Fruit fly (Drosophila melanogaster): ENCODE data around the gene SNF4Agamma.

Gene SNF4Agamma

dm6 chr3R:21158643-21159042 lies 18.1 kb downstream of the SNF4Agamma start:
- TF ChIP-seq CG15710 (tag; optimal IDR thresholded peaks at IDR 0.05) (no peak), rn (GFP tag; IDR thresholded peaks at IDR 0.05) (no peak), CG8159 (tag; optimal IDR thresholded peaks at IDR 0.05) (no peak), CG9948 (tag; optimal IDR thresholded peaks at IDR 0.05) (no peak), EcR (GFP tag; optimal IDR thresholded peaks at IDR 0.05) (no peak), CG12605 (GFP tag; IDR thresholded peaks at IDR 0.05) (no peak), Pif1A (GFP tag; optimal IDR thresholded peaks at IDR 0.05) (no peak), CG34367 (tag; optimal IDR thresholded peaks at IDR 0.05) (no peak), Pif1B (GFP tag; optimal IDR thresholded peaks at IDR 0.05) (no peak), fd96Ca (GFP tag; IDR thresholded peaks at IDR 0.05) (no peak), CG17806 (tag; optimal IDR thresholded peaks at IDR 0.05) (no peak), CG32121 (GFP tag; IDR thresholded peaks at IDR 0.05) (no peak), Snoo (tag; optimal IDR thresholded peaks at IDR 0.05) (no peak), D1 (tag; optimal IDR thresholded peaks at IDR 0.05) (no peak), CG8301 (tag; optimal IDR thresholded peaks at IDR 0.05) (no peak), gl (tag; optimal IDR thresholded peaks at IDR 0.05) (no peak)

dm6 chr3R:21161042-21161532 lies 20.5 kb downstream of the SNF4Agamma start, which contains the start of gene cDIP:
TSS of gene cDIP (minus strand) at chr3R:21161092.
- TF ChIP-seq CG8301 (tag; optimal IDR thresholded peaks at IDR 0.05) (no peak), gl (tag; optimal IDR thresholded peaks at IDR 0.05) (no peak), fd96Ca (GFP tag; IDR thresholded peaks at IDR 0.05) (no peak), Ets98B (GFP tag; IDR thresholded peaks at IDR 0.05) (no peak), CG17806 (tag; optimal IDR thresholded peaks at IDR 0.05) (no peak), rn (GFP tag; IDR thresholded peaks at IDR 0.05) (no peak), Snoo (tag; optimal IDR thresholded peaks at IDR 0.05) (no peak), CG9948 (tag; optimal IDR thresholded peaks at IDR 0.05) (no peak), CG15710 (tag; optimal IDR thresholded peaks at IDR 0.05) (no peak), CG8159 (tag; optimal IDR thresholded peaks at IDR 0.05) (no peak), CG12605 (GFP tag; IDR thresholded peaks at IDR 0.05) (no peak), Pif1A (GFP tag; optimal IDR thresholded peaks at IDR 0.05) (no peak), CG34367 (tag; optimal IDR thresholded peaks at IDR 0.05) (no peak), CG10348 (GFP tag; IDR thresholded peaks at IDR 0.05) (no peak)

dm6 chr3R:21161620-21162029 lies 21.1 kb downstream of the SNF4Agamma start:
- TF ChIP-seq CG8301 (tag; optimal IDR thresholded peaks at IDR 0.05) (no peak), Pif1A (GFP tag; optimal IDR thresholded peaks at IDR 0.05) (no peak), CG14655 (GFP tag; optimal IDR thresholded peaks at IDR 0.05) (no peak), Pif1B (GFP tag; optimal IDR thresholded peaks at IDR 0.05) (no peak)

DNA sequence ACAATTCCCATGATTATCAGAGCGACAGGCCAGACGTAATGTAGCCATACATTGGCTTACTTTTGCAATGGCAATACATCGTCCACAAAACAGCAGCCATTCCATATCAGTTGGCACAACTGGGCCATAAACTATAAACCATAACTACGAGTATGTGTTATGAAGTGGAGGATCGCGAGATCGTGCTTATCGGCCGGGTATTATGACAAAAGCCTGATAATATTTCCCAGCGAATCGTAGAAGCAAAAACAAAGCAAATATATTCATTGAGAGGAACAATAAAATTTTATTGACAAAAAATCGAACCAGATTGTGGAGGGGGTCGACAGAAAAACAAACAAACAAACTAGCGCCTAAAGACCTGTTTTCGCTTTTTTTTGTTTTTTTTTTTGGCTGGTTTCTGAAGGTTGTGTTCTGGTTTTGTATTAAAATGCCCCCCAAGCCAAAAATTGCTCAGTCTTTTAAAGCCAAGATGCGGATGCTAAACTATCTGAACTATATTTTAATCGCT lies 22.8 kb downstream of the SNF4Agamma start, which contains the start of gene CG5810:
Gene CG5810, plus strand, starts transcription at position 461 of the 511 bp plus-strand sequence.
- TF ChIP-seq CG9948 (tag; optimal IDR thresholded peaks at IDR 0.05) = no peak
- TF ChIP-seq gl (tag; optimal IDR thresholded peaks at IDR 0.05) = no peak
- no peak for TF ChIP-seq CG8301 (tag; optimal IDR thresholded peaks at IDR 0.05)
- peak; percentile 38 for TF ChIP-seq EcR (GFP tag; optimal IDR thresholded peaks at IDR 0.05)
- TF ChIP-seq Ets98B (GFP tag; IDR thresholded peaks at IDR 0.05) = no peak
- no peak for TF ChIP-seq CG4496 (GFP tag; IDR thresholded peaks at IDR 0.05)
- no peak for TF ChIP-seq CG14655 (GFP tag; optimal IDR thresholded peaks at IDR 0.05)
- no peak for TF ChIP-seq CG13204 (GFP tag; optimal IDR thresholded peaks at IDR 0.05)
- no peak for TF ChIP-seq fd96Ca (GFP tag; IDR thresholded peaks at IDR 0.05)
- TF ChIP-seq rn (GFP tag; IDR thresholded peaks at IDR 0.05) = no peak
- no peak for TF ChIP-seq Pif1B (GFP tag; optimal IDR thresholded peaks at IDR 0.05)
- no peak for TF ChIP-seq Pif1A (GFP tag; optimal IDR thresholded peaks at IDR 0.05)
- TF ChIP-seq CG15710 (tag; optimal IDR thresholded peaks at IDR 0.05) = peak; percentile 10
- TF ChIP-seq Snoo (tag; optimal IDR thresholded peaks at IDR 0.05) = no peak
- TF ChIP-seq CG32121 (GFP tag; IDR thresholded peaks at IDR 0.05) = no peak
- TF ChIP-seq CG10348 (GFP tag; IDR thresholded peaks at IDR 0.05) = no peak
- TF ChIP-seq CG34367 (tag; optimal IDR thresholded peaks at IDR 0.05) = peak; percentile 21
- TF ChIP-seq CG17806 (tag; optimal IDR thresholded peaks at IDR 0.05) = no peak
- no peak for TF ChIP-seq CG12605 (GFP tag; IDR thresholded peaks at IDR 0.05)
- TF ChIP-seq D1 (tag; optimal IDR thresholded peaks at IDR 0.05) = no peak

dm6 chr3R:21168105-21168504 lies 27.6 kb downstream of the SNF4Agamma start, which contains the start of gene Snmp1:
TSS of gene Snmp1 (minus strand) at chr3R:21168205.
- TF ChIP-seq CG4496 (GFP tag; IDR thresholded peaks at IDR 0.05) (no peak), CG13204 (GFP tag; optimal IDR thresholded peaks at IDR 0.05) (no peak), Pif1B (GFP tag; optimal IDR thresholded peaks at IDR 0.05) (no peak), CG17806 (tag; optimal IDR thresholded peaks at IDR 0.05) (no peak), CG12605 (GFP tag; IDR thresholded peaks at IDR 0.05) (no peak), CG34367 (tag; optimal IDR thresholded peaks at IDR 0.05) (no peak), gl (tag; optimal IDR thresholded peaks at IDR 0.05) (no peak)

dm6 chr3R:21169525-21170149 lies 29.1 kb downstream of the SNF4Agamma start:
- TF ChIP-seq Ets98B (GFP tag; IDR thresholded peaks at IDR 0.05) (0 out of 2 replicates have a peak, but pooled peaks have one; percentile 13), D1 (tag; optimal IDR thresholded peaks at IDR 0.05) (no peak), rn (GFP tag; IDR thresholded peaks at IDR 0.05) (no peak), CG9948 (tag; optimal IDR thresholded peaks at IDR 0.05) (no peak), CG4496 (GFP tag; IDR thresholded peaks at IDR 0.05) (peak; percentile 55; the same call in 1 of the 3 replicates), gl (tag; optimal IDR thresholded peaks at IDR 0.05) (no peak), CG32121 (GFP tag; IDR thresholded peaks at IDR 0.05) (0 out of 2 replicates have a peak, but pooled peaks have one; percentile 41), Snoo (tag; optimal IDR thresholded peaks at IDR 0.05) (no peak), Pif1B (GFP tag; optimal IDR thresholded peaks at IDR 0.05) (no peak), CG12605 (GFP tag; IDR thresholded peaks at IDR 0.05) (no peak), CG8301 (tag; optimal IDR thresholded peaks at IDR 0.05) (no peak), EcR (GFP tag; optimal IDR thresholded peaks at IDR 0.05) (no peak), CG34367 (tag; optimal IDR thresholded peaks at IDR 0.05) (no peak)

Measured in whole organism, pupa.